Worm (Caenorhabditis elegans): ENCODE data around the gene lin-1.

lin-1 gene

ce11 chrIV:2300186-2300585 lies at the start of gene lin-1:
TSS of gene lin-1 (minus strand) at chrIV:2300286.
- TF ChIP-seq madf-9 (GFP tag; conservative IDR thresholded peaks at IDR 0.05): no peak
- TF ChIP-seq Y48G9A.11 (GFP tag; IDR thresholded peaks at IDR 0.05): no peak
- no peak for TF ChIP-seq dpl-1 (GFP tag; optimal IDR thresholded peaks at IDR 0.05)
- TF ChIP-seq F10B5.3 (tag; optimal IDR thresholded peaks at IDR 0.05): no peak
- TF ChIP-seq nhr-48 (tag; optimal IDR thresholded peaks at IDR 0.05): no peak
- TF ChIP-seq unc-62 (GFP tag; optimal IDR thresholded peaks at IDR 0.05 in 1 of 2): no peak
- TF ChIP-seq unc-62 (tag; optimal IDR thresholded peaks at IDR 0.05): no peak
- TF ChIP-seq ZK337.2 (GFP tag; IDR thresholded peaks at IDR 0.05): no peak
- no peak for TF ChIP-seq fos-1 (tag; optimal IDR thresholded peaks at IDR 0.05)

DNA sequence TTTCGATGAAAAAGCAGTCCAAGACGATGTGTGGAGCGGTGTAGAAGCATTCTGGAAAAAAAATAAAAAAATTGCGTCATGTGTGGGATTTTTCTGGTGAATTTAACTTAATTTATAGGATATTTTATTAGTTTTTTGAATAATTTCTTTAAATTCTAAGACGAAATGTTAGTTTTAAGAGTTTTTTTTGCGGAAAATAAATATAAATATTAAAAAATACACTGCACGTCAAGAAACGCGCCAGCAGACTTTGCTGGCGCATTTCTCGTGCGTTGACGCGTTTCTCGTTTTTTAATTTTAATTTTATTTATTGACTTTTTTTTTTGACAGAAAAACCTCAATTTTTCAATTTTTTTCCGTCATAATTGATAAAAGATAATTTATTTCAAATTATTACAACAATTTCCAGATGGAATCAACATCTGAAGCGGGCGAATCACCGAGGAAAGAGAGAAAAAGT lies 48.8 kb upstream of the lin-1 start, which contains the start of the genes ppgn-1 and tftc-1:
Gene ppgn-1 (minus strand): TSS at position 51 of the 460 bp plus-strand sequence.
Gene tftc-1 (plus strand): TSS at position 410 of the 460 bp plus-strand sequence.
- TF ChIP-seq pqm-1 (tag; optimal IDR thresholded peaks at IDR 0.05) (no peak), spr-1 (tag; optimal IDR thresholded peaks at IDR 0.05) (peak; percentile 5), cey-2 (tag; optimal IDR thresholded peaks at IDR 0.05; ENCODE audit: borderline replicate concordance, insufficient read depth) (no peak), tra-1 (GFP tag; IDR thresholded peaks at IDR 0.05) (no peak), nhr-111 (GFP tag; optimal IDR thresholded peaks at IDR 0.05) (no peak), saeg-2 (GFP tag; IDR thresholded peaks at IDR 0.05) (no peak), fkh-10 (GFP tag; optimal IDR thresholded peaks at IDR 0.05) (peak; percentile 20), lin-38 (GFP tag; IDR thresholded peaks at IDR 0.05) (peak; percentile 72), hlh-30 (tag; optimal IDR thresholded peaks at IDR 0.05; ENCODE audit: insufficient read depth) (no peak), Y75B8A.6 (GFP tag; IDR thresholded peaks at IDR 0.05) (no peak), nhr-6 (tag; optimal IDR thresholded peaks at IDR 0.05) (no peak), ceh-28 (tag; optimal IDR thresholded peaks at IDR 0.05) (no peak), unc-62 (GFP tag; optimal IDR thresholded peaks at IDR 0.05 in 1 of 2) (no peak), unc-62 (tag; optimal IDR thresholded peaks at IDR 0.05) (no peak), dpl-1 (GFP tag; optimal IDR thresholded peaks at IDR 0.05) (peak; percentile 68), ztf-7 (tag; optimal IDR thresholded peaks at IDR 0.05) (no peak), gei-8 (GFP tag; optimal IDR thresholded peaks at IDR 0.05) (no peak), F44E2.7 (GFP tag; IDR thresholded peaks at IDR 0.05) (no peak), dmd-8 (GFP tag; IDR thresholded peaks at IDR 0.05) (no peak), dve-1 (tag; optimal IDR thresholded peaks at IDR 0.05; ENCODE audit: insufficient read depth) (peak; percentile 51), hmg-1.1 (GFP tag; IDR thresholded peaks at IDR 0.05) (no peak), lsy-2 (tag; optimal IDR thresholded peaks at IDR 0.05) (peak in 1 of 2 experiments; percentile 86), aha-1 (tag) (no peak), hlh-11 (tag; optimal IDR thresholded peaks at IDR 0.05) (no peak), nhr-77 (tag; optimal IDR thresholded peaks at IDR 0.05) (no peak), duxl-1 (tag; optimal IDR thresholded peaks at IDR 0.05; ENCODE audit: poor library complexity) (peak; percentile 43), D1046.2 (GFP tag; IDR thresholded peaks at IDR 0.05) (no peak), pha-4 (GFP tag; IDR thresholded peaks at IDR 0.05) (no peak), pha-4 (tag; optimal IDR thresholded peaks at IDR 0.05) (no peak), mdt-29 (GFP tag; IDR thresholded peaks at IDR 0.05) (no peak), fos-1 (tag; optimal IDR thresholded peaks at IDR 0.05) (no peak), lin-29 (GFP tag; IDR thresholded peaks at IDR 0.05) (no peak), ceh-44 (GFP tag; IDR thresholded peaks at IDR 0.05) (no peak), F10B5.3 (tag; optimal IDR thresholded peaks at IDR 0.05) (no peak), daf-16 (GFP tag; optimal IDR thresholded peaks at IDR 0.05) (peak in 1 of 2 experiments; percentile 5), daf-16 (tag; optimal IDR thresholded peaks at IDR 0.05) (no peak), daf-19 (GFP tag; conservative IDR thresholded peaks at IDR 0.05) (no peak), mdl-1 (tag; optimal IDR thresholded peaks at IDR 0.05) (no peak), zip-2 (tag; optimal IDR thresholded peaks at IDR 0.05) (no peak), mep-1 (tag; optimal IDR thresholded peaks at IDR 0.05) (peak; percentile 62), nhr-48 (tag; optimal IDR thresholded peaks at IDR 0.05) (no peak), Y105C5A.15 (GFP tag; IDR thresholded peaks at IDR 0.05) (no peak), unc-39 (tag; optimal IDR thresholded peaks at IDR 0.05) (no peak), dmd-6 (GFP tag; IDR thresholded peaks at IDR 0.05) (no peak), ceh-32 (tag; optimal IDR thresholded peaks at IDR 0.05; ENCODE audit: poor library complexity) (no peak), R02D3.7 (tag; optimal IDR thresholded peaks at IDR 0.05) (no peak), T20F7.1 (GFP tag; optimal IDR thresholded peaks at IDR 0.05) (no peak)

Measured in whole organism, L4 larva.